Worm (Caenorhabditis elegans): Measurements from ENCODE around the gene B0222.1.

The B0222.1 gene

ce11 chrV:9175218-9175837 lies 41.3 kb downstream of the B0222.1 start, which contains the start of gene spas-1 (continued):
- peak; percentile 92 to 93 for TF ChIP-seq lsy-2 (tag; optimal IDR thresholded peaks at IDR 0.05)
- peak; percentile 88 for TF ChIP-seq unc-86 (tag; optimal IDR thresholded peaks at IDR 0.05)
- 0 out of 2 replicates have a peak, but pooled peaks have one; percentile 36 for TF ChIP-seq ceh-88 (GFP tag; IDR thresholded peaks at IDR 0.05)
- peak; percentile 97 for TF ChIP-seq nhr-20 (tag; optimal IDR thresholded peaks at IDR 0.05)
- peak; percentile 21 for TF ChIP-seq sup-37 (GFP tag; optimal IDR thresholded peaks at IDR 0.05)
- no peak for TF ChIP-seq egl-27 (tag; optimal IDR thresholded peaks at IDR 0.05)
- TF ChIP-seq nhr-76 (tag; optimal IDR thresholded peaks at IDR 0.05): no peak
- peak; percentile 79 for TF ChIP-seq irx-1 (tag; optimal IDR thresholded peaks at IDR 0.05)
- no peak for TF ChIP-seq alr-1 (tag; optimal IDR thresholded peaks at IDR 0.05; ENCODE audit: borderline replicate concordance)
- no peak for TF ChIP-seq ces-1 (GFP tag; optimal IDR thresholded peaks at IDR 0.05)
- peak; percentile 93 for TF ChIP-seq snu-23 (GFP tag; optimal IDR thresholded peaks at IDR 0.05)
- TF ChIP-seq lin-15B (tag; optimal IDR thresholded peaks at IDR 0.05): peak; percentile 78
- TF ChIP-seq fkh-8 (tag; optimal IDR thresholded peaks at IDR 0.05): peak; percentile 77
- TF ChIP-seq rnt-1 (tag; optimal IDR thresholded peaks at IDR 0.05): peak; percentile 92
- TF ChIP-seq ceh-8 (GFP tag; optimal IDR thresholded peaks at IDR 0.05): peak; percentile 68
- peak; percentile 95 for TF ChIP-seq nhr-85 (tag)
- peak in 1 of 2 experiments; percentile 62 for TF ChIP-seq ztf-11 (tag; optimal IDR thresholded peaks at IDR 0.05)
- peak; percentile 79 for TF ChIP-seq nhr-77 (tag; optimal IDR thresholded peaks at IDR 0.05)
- TF ChIP-seq fkh-4 (tag; optimal IDR thresholded peaks at IDR 0.05; ENCODE audit: borderline replicate concordance): no peak
- peak; percentile 91 for TF ChIP-seq C16A3.4 (tag; optimal IDR thresholded peaks at IDR 0.05)
- TF ChIP-seq nhr-12 (tag; optimal IDR thresholded peaks at IDR 0.05): no peak
- TF ChIP-seq C04F5.9 (tag; optimal IDR thresholded peaks at IDR 0.05): peak; percentile 70
- TF ChIP-seq pax-3 (tag; optimal IDR thresholded peaks at IDR 0.05): peak; percentile 46
- peak; percentile 59 for TF ChIP-seq F16B12.6 (tag; optimal IDR thresholded peaks at IDR 0.05)
- no peak for TF ChIP-seq unc-98 (GFP tag; IDR thresholded peaks at IDR 0.05)
- peak; percentile 81 for TF ChIP-seq elt-2 (tag; optimal IDR thresholded peaks at IDR 0.05)
- no peak for TF ChIP-seq aha-1 (tag; optimal IDR thresholded peaks at IDR 0.05)
- peak; percentile 88 for TF ChIP-seq unc-130 (tag; optimal IDR thresholded peaks at IDR 0.05)
- TF ChIP-seq nhr-90 (tag; optimal IDR thresholded peaks at IDR 0.05; ENCODE audit: poor library complexity): peak; percentile 92
- peak; percentile 84 for TF ChIP-seq nhr-11 (tag; optimal IDR thresholded peaks at IDR 0.05)
- no peak for TF ChIP-seq nhr-237 (tag; optimal IDR thresholded peaks at IDR 0.05)
- peak; percentile 92 for TF ChIP-seq xbp-1 (tag; optimal IDR thresholded peaks at IDR 0.05)
- TF ChIP-seq pqm-1 (tag; optimal IDR thresholded peaks at IDR 0.05): no peak
- TF ChIP-seq elt-3 (tag; optimal IDR thresholded peaks at IDR 0.05): peak in 3 of 6 experiments; percentile 47 to 87 (median 87)
- peak; percentile 37 for TF ChIP-seq fkh-10 (GFP tag; optimal IDR thresholded peaks at IDR 0.05)
- TF ChIP-seq hlh-17 (GFP tag; optimal IDR thresholded peaks at IDR 0.05; ENCODE audit: borderline replicate concordance): no peak
- TF ChIP-seq isw-1 (GFP tag; IDR thresholded peaks at IDR 0.05): peak; percentile 82
- TF ChIP-seq mef-2 (tag; optimal IDR thresholded peaks at IDR 0.05): peak; percentile 32
- TF ChIP-seq vab-15 (tag; optimal IDR thresholded peaks at IDR 0.05): no peak
- no peak for TF ChIP-seq ceh-63 (GFP tag; optimal IDR thresholded peaks at IDR 0.05)
- TF ChIP-seq zip-4 (GFP tag; optimal IDR thresholded peaks at IDR 0.05): peak; percentile 71
- peak; percentile 77 for TF ChIP-seq ama-1 (optimal IDR thresholded peaks at IDR 0.05)
- peak; percentile 95 for TF ChIP-seq nhr-71 (tag; optimal IDR thresholded peaks at IDR 0.05)
